Fruit fly (Drosophila melanogaster) whole organism, wandering third instar larva: ENCODE results near the gene L2HGDH.
A peak's percentile ranks its signal among the peaks of the same experiment; 100 is the strongest.

Experiments used
- Abd-B ChIP-seq: fragments of >200 bp; optimal IDR thresholded peaks from 2 replicates; lab custom pipeline; 2017; ENCODE audit warnings: missing biosample characterization, missing genetic modification characterization
- CG32264 ChIP-seq: fragments of 200-800 bp; sonication (Bioruptor generic); optimal IDR thresholded peaks from 2 replicates; lab custom pipeline; 2016; ENCODE audit warnings: missing biosample characterization, missing genetic modification characterization
- CG9705 ChIP-seq: fragments of 200-800 bp; sonication (Bioruptor generic); optimal IDR thresholded peaks from 2 replicates; lab custom pipeline; 2018; ENCODE audit warnings: missing biosample characterization, mild to moderate bottlenecking, missing genetic modification characterization
- CrebA ChIP-seq: fragments of 200-800 bp; sonication (Bioruptor generic); optimal IDR thresholded peaks from 2 replicates; lab custom pipeline; 2016; ENCODE audit warnings: missing biosample characterization, mild to moderate bottlenecking, missing genetic modification characterization, borderline replicate concordance
- Dfd ChIP-seq: fragments of >200 bp; optimal IDR thresholded peaks from 2 replicates; lab custom pipeline; 2017; ENCODE audit warnings: missing biosample characterization, missing genetic modification characterization
- Dif ChIP-seq: fragments of 200-275, 200-300 bp; sonication (Bioruptor generic); optimal IDR thresholded peaks from 2 replicates; lab custom pipeline; 2018; ENCODE audit warnings: missing biosample characterization, missing genetic modification characterization; ENCODE audit not compliant: partially characterized antibody
- GATAd ChIP-seq: sonication (Bioruptor generic); optimal IDR thresholded peaks from 2 replicates; lab custom pipeline; 2016; ENCODE audit warnings: missing biosample characterization, missing genetic modification characterization
- HLH106 ChIP-seq: fragments of 200-800 bp; optimal IDR thresholded peaks from 3 replicates; lab custom pipeline; 2019; ENCODE audit warnings: missing biosample characterization, mild to moderate bottlenecking, missing genetic modification characterization, moderate library complexity
- Hnf4 ChIP-seq: fragments of 200-800 bp; sonication (Bioruptor generic); optimal IDR thresholded peaks from 2 replicates; lab custom pipeline; 2016; ENCODE audit warnings: missing biosample characterization, mild to moderate bottlenecking, missing genetic modification characterization
- Hr78 ChIP-seq: fragments of >200 bp; optimal IDR thresholded peaks from 2 replicates; lab custom pipeline; 2017; ENCODE audit warnings: missing biosample characterization, missing genetic modification characterization
- Hr83 ChIP-seq: fragments of 200-300 bp; sonication (Bioruptor generic); optimal IDR thresholded peaks from 2 replicates; lab custom pipeline; 2016; ENCODE audit warnings: missing biosample characterization, mild to moderate bottlenecking, missing genetic modification characterization, moderate library complexity; ENCODE audit not compliant: poor library complexity, severe bottlenecking
- Jra ChIP-seq: sonication (Bioruptor generic); optimal IDR thresholded peaks from 2 replicates; lab custom pipeline; 2016; ENCODE audit warnings: missing biosample characterization, missing genetic modification characterization
- Mio ChIP-seq: sonication (Bioruptor generic); optimal IDR thresholded peaks from 2 replicates; lab custom pipeline; 2016; ENCODE audit warnings: missing biosample characterization, missing genetic modification characterization
- Myc ChIP-seq: fragments of >200 bp; optimal IDR thresholded peaks from 2 replicates; lab custom pipeline; 2017
- N ChIP-seq: fragments of >200 bp; optimal IDR thresholded peaks from 2 replicates; lab custom pipeline; 2018; ENCODE audit warnings: missing biosample characterization, missing external identifiers, missing genetic modification characterization
- OdsH ChIP-seq: fragments of 200-800 bp; sonication (Bioruptor generic); optimal IDR thresholded peaks from 2 replicates; lab custom pipeline; 2016; ENCODE audit warnings: missing biosample characterization, mild to moderate bottlenecking, missing genetic modification characterization
- Rel ChIP-seq, 2 experiments: fragments of 200-800 bp; sonication (Bioruptor generic) in 1 of 2; optimal IDR thresholded peaks; 2 replicates in 1 of 2; 3 replicates in 1 of 2; lab custom pipeline; 2016 to 2019; ENCODE audit warnings: mild to moderate bottlenecking in 2 of 2, missing biosample characterization in 2 of 2, missing genetic modification characterization in 2 of 2, moderate library complexity in 1 of 2
- Sp1 ChIP-seq: fragments of 200-800 bp; sonication (Bioruptor generic); optimal IDR thresholded peaks from 3 replicates; lab custom pipeline; 2019; ENCODE audit warnings: missing biosample characterization, mild to moderate bottlenecking, missing genetic modification characterization, moderate library complexity
- Vsx2 ChIP-seq: fragments of 200-300, 225-300 bp; sonication (Bioruptor generic); optimal IDR thresholded peaks from 2 replicates; lab custom pipeline; 2018; ENCODE audit warnings: missing biosample characterization, missing genetic modification characterization; ENCODE audit not compliant: partially characterized antibody
- br ChIP-seq: fragments of 200-800 bp; sonication (Bioruptor generic); optimal IDR thresholded peaks from 2 replicates; lab custom pipeline; 2016; ENCODE audit warnings: missing biosample characterization, missing genetic modification characterization
- brk ChIP-seq: fragments of 200-800 bp; sonication (Bioruptor generic); optimal IDR thresholded peaks from 2 replicates; lab custom pipeline; 2016; ENCODE audit warnings: missing biosample characterization, mild to moderate bottlenecking, missing genetic modification characterization
- dl ChIP-seq, 2 experiments: fragments of 175-275, 200-275 bp in 1 of 2; fragments of 200-275 bp in 1 of 2; sonication (Bioruptor generic); optimal IDR thresholded peaks; lab custom pipeline; 2018; ENCODE audit warnings: mild to moderate bottlenecking in 2 of 2, missing biosample characterization in 2 of 2, missing genetic modification characterization in 2 of 2, moderate library complexity in 2 of 2; ENCODE audit not compliant: partially characterized antibody in 2 of 2, insufficient read depth in 1 of 2
- dmrt93B ChIP-seq: fragments of 200-800 bp; sonication (Bioruptor generic); optimal IDR thresholded peaks from 2 replicates; lab custom pipeline; 2018; ENCODE audit warnings: missing biosample characterization, mild to moderate bottlenecking, missing genetic modification characterization
- dsf ChIP-seq: sonication (Bioruptor generic); optimal IDR thresholded peaks from 2 replicates; lab custom pipeline; 2016; ENCODE audit warnings: missing biosample characterization, missing genetic modification characterization, borderline replicate concordance
- ey ChIP-seq: fragments of 200-800 bp; sonication (Bioruptor generic); optimal IDR thresholded peaks from 2 replicates; lab custom pipeline; 2016; ENCODE audit warnings: missing biosample characterization, missing genetic modification characterization
- foxo ChIP-seq, 2 experiments: fragments of 200-800 bp; sonication (Bioruptor generic); optimal IDR thresholded peaks; 2 replicates in 1 of 2; 3 replicates in 1 of 2; lab custom pipeline; 2016 to 2017; ENCODE audit warnings: missing biosample characterization in 2 of 2, missing genetic modification characterization in 2 of 2
- fru ChIP-seq: fragments of 200-800 bp; sonication (Bioruptor generic); optimal IDR thresholded peaks from 3 replicates; lab custom pipeline; 2016; ENCODE audit warnings: missing biosample characterization, mild to moderate bottlenecking, missing genetic modification characterization
- h ChIP-seq: fragments of 200-800 bp; sonication (Bioruptor generic); optimal IDR thresholded peaks from 3 replicates; lab custom pipeline; 2016; ENCODE audit warnings: missing biosample characterization, mild to moderate bottlenecking, missing genetic modification characterization
- jim ChIP-seq: fragments of 175-275, 200-325 bp; sonication (Bioruptor generic); optimal IDR thresholded peaks from 2 replicates; lab custom pipeline; 2016; ENCODE audit warnings: missing biosample characterization, mild to moderate bottlenecking, missing genetic modification characterization
- pan ChIP-seq: fragments of >200 bp; optimal IDR thresholded peaks from 2 replicates; lab custom pipeline; 2017
- psq ChIP-seq: fragments of 200-800 bp; sonication (Bioruptor generic); optimal IDR thresholded peaks from 3 replicates; lab custom pipeline; 2017; ENCODE audit warnings: missing biosample characterization, mild to moderate bottlenecking, missing genetic modification characterization, moderate library complexity
- rgr ChIP-seq: fragments of 200-800 bp; sonication (Bioruptor generic); optimal IDR thresholded peaks from 3 replicates; lab custom pipeline; 2016; ENCODE audit warnings: missing biosample characterization, mild to moderate bottlenecking, missing genetic modification characterization
- sage ChIP-seq: fragments of 200-800 bp; sonication (Bioruptor generic); optimal IDR thresholded peaks from 2 replicates; lab custom pipeline; 2016; ENCODE audit warnings: missing biosample characterization, mild to moderate bottlenecking, missing genetic modification characterization
- sv ChIP-seq: fragments of 200-800 bp; sonication (Bioruptor generic); optimal IDR thresholded peaks from 3 replicates; lab custom pipeline; 2016; ENCODE audit warnings: missing biosample characterization, missing genetic modification characterization
- tai ChIP-seq: sonication (Bioruptor generic); optimal IDR thresholded peaks from 2 replicates; lab custom pipeline; 2016; ENCODE audit warnings: missing biosample characterization, missing genetic modification characterization
- usp ChIP-seq: fragments of >200 bp; optimal IDR thresholded peaks from 2 replicates; lab custom pipeline; 2017; ENCODE audit warnings: missing biosample characterization, missing genetic modification characterization
- woc ChIP-seq: sonication (Bioruptor generic); optimal IDR thresholded peaks from 2 replicates; lab custom pipeline; 2016; ENCODE audit warnings: missing biosample characterization, mild to moderate bottlenecking, missing genetic modification characterization

The L2HGDH gene

DNA sequence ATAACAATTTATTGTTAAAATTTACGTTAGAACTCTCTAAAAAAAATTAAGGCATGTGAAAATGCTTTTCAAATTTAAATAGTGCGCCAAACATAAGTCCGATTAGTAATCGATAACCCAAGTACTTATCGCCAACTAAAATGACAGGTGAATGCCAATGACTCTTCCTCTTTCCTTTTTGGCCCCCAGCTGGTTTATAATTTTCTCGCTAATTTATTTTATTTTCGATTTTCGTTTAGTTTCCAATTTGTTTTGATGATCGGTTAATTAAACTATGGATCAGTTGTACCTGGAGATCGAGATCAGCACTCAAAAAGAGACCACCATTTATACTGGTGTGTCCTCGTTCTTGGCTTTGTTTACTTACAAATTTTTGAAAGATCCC, 25.5 kb downstream of the L2HGDH start, which contains the start of gene CG10428:
Gene CG10428 (plus strand): TSS at position 161 of the 385 bp plus-strand sequence.
- TF ChIP-seq Dfd (GFP tag; lab: Kevin White, UChicago) = no peak
- TF ChIP-seq Myc (lab: Kevin White, UChicago) = peak; percentile 14
- no peak for TF ChIP-seq fru (GFP tag; lab: Kevin White, UChicago)
- no peak for TF ChIP-seq tai (GFP tag; lab: Kevin White, UChicago)

dm6 chr2L:18948065-18948723, 26.1 kb downstream of the L2HGDH start:
- TF ChIP-seq fru (GFP tag; lab: Kevin White, UChicago) = peak; percentile 68
- peak; percentile 46 for TF ChIP-seq CG9705 (GFP tag; lab: Kevin White, UChicago)
- no peak for TF ChIP-seq pan (lab: Kevin White, UChicago)
- TF ChIP-seq CrebA = no peak
- peak; percentile 11 for TF ChIP-seq CG32264
- peak; percentile 56 for TF ChIP-seq dmrt93B (GFP tag; lab: Kevin White, UChicago)
- TF ChIP-seq Myc (lab: Kevin White, UChicago) = no peak
- TF ChIP-seq ey = peak; percentile 80
- TF ChIP-seq h (GFP tag; lab: Kevin White, UChicago) = peak; percentile 85
- TF ChIP-seq N (GFP tag; lab: Kevin White, UChicago) = no peak
- peak; percentile 83 for TF ChIP-seq Sp1 (GFP tag; lab: Kevin White, UChicago)
- TF ChIP-seq GATAd (GFP tag; lab: Kevin White, UChicago) = no peak
- peak in 1 of 2 experiments; percentile 81 for TF ChIP-seq foxo (GFP tag; optimal IDR thresholded peaks at IDR 0.05; lab: Kevin White, UChicago)
- TF ChIP-seq dsf (GFP tag; lab: Kevin White, UChicago) = peak; percentile 6
- TF ChIP-seq woc (GFP tag; lab: Kevin White, UChicago) = peak; percentile 95
- TF ChIP-seq rgr (GFP tag; lab: Kevin White, UChicago) = peak; percentile 68
- no peak for TF ChIP-seq Dfd (GFP tag; lab: Kevin White, UChicago)
- TF ChIP-seq Jra (GFP tag; lab: Kevin White, UChicago) = peak; percentile 27
- no peak for TF ChIP-seq usp
- no peak for TF ChIP-seq sage (GFP tag; lab: Kevin White, UChicago)
- TF ChIP-seq Hr83 = no peak
- TF ChIP-seq br (GFP tag; lab: Kevin White, UChicago) = peak; percentile 84
- no peak for TF ChIP-seq Abd-B
- TF ChIP-seq tai (GFP tag; lab: Kevin White, UChicago) = no peak
- peak; percentile 84 for TF ChIP-seq psq (GFP tag; lab: Kevin White, UChicago)
- no peak for TF ChIP-seq Rel (GFP tag; optimal IDR thresholded peaks at IDR 0.05; lab: Kevin White, UChicago)
- no peak for TF ChIP-seq Rel (tag; optimal IDR thresholded peaks at IDR 0.05; lab: Kevin White, UChicago)
- peak; percentile 70 for TF ChIP-seq Hnf4 (GFP tag; lab: Kevin White, UChicago)
- peak; percentile 83 for TF ChIP-seq OdsH
- TF ChIP-seq HLH106 (tag; lab: Kevin White, UChicago) = peak; percentile 83

DNA sequence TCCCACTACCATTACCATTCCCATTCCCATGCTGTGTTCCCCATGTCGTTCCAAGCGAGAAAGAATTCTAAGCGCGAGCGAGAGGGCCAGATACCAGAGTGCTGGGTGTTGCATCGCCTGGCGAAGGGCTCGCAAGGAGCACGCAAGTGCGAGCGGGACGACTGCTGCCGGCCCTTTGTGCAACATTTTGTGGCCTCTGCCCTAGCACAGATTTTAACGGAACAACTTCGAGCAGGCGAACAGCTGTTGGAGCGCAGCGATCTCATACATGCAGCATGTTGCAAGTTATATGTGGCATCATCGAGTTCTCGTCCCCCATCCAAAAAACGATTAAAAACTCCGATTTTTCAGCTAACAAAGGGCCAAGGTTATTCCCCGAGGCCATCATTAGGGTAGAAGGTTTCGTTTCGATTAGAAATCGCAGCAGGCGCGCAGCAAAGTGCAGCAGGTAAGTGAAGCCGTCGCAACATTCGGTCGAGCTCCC, 26.7 kb downstream of the L2HGDH start:
- TF ChIP-seq pan (lab: Kevin White, UChicago) (no peak), Jra (GFP tag; lab: Kevin White, UChicago) (no peak), dmrt93B (GFP tag; lab: Kevin White, UChicago) (no peak), Hr83 (no peak), Rel (GFP tag; optimal IDR thresholded peaks at IDR 0.05; lab: Kevin White, UChicago) (no peak), Rel (tag; optimal IDR thresholded peaks at IDR 0.05; lab: Kevin White, UChicago) (peak; percentile 93), rgr (GFP tag; lab: Kevin White, UChicago) (no peak), GATAd (GFP tag; lab: Kevin White, UChicago) (no peak), br (GFP tag; lab: Kevin White, UChicago) (no peak), jim (GFP tag; lab: Kevin White, UChicago) (no peak), CG32264 (no peak), Hr78 (GFP tag; lab: Kevin White, UChicago) (no peak), Mio (GFP tag; lab: Kevin White, UChicago) (no peak), dl (GFP tag; optimal IDR thresholded peaks at IDR 0.05; lab: Kevin White, UChicago; ENCODE audit: insufficient read depth in 1 of 2, partially characterized antibody in 2 of 2) (peak; percentile 21 to 63), usp (no peak), dsf (GFP tag; lab: Kevin White, UChicago) (no peak), ey (no peak), psq (GFP tag; lab: Kevin White, UChicago) (no peak), fru (GFP tag; lab: Kevin White, UChicago) (peak; percentile 84), Abd-B (no peak), tai (GFP tag; lab: Kevin White, UChicago) (no peak), woc (GFP tag; lab: Kevin White, UChicago) (no peak), Dif (GFP tag; lab: Kevin White, UChicago) (peak; percentile 83), brk (no peak), Dfd (GFP tag; lab: Kevin White, UChicago) (no peak), CG9705 (GFP tag; lab: Kevin White, UChicago) (no peak), sv (GFP tag; lab: Kevin White, UChicago) (no peak), Sp1 (GFP tag; lab: Kevin White, UChicago) (no peak), h (GFP tag; lab: Kevin White, UChicago) (no peak), Vsx2 (GFP tag; lab: Kevin White, UChicago) (no peak), CrebA (no peak), Hnf4 (GFP tag; lab: Kevin White, UChicago) (no peak), OdsH (no peak)
